Worm (Caenorhabditis elegans) whole organism, L4 larva: ENCODE measurements around the gene nlp-5.

Source experiments
- F26F4.8 ChIP-seq: fragments of 200-800 bp; sonication (Bioruptor generic); conservative IDR thresholded peaks from 2 replicates; pipeline ENCODE4 v1.3.6; 2022; ENCODE audit warnings: missing genetic modification characterization, missing compliant biosample characterization
- F37D6.2 ChIP-seq: sonication (generic microtip); optimal IDR thresholded peaks from 2 replicates; lab custom pipeline; 2016; ENCODE audit warnings: mild to moderate bottlenecking, missing genetic modification characterization, missing compliant biosample characterization
- R02D3.7 ChIP-seq: fragments of 150-350 bp; sonication (generic microtip); optimal IDR thresholded peaks from 3 replicates; lab custom pipeline; 2014; ENCODE audit warnings: missing biosample characterization, missing genetic modification characterization
- Y105C5A.15 ChIP-seq: fragments of 200-800 bp; sonication (Bioruptor generic); IDR thresholded peaks from 2 replicates; pipeline ENCODE4 v1.3.6; 2022; ENCODE audit warnings: missing genetic modification characterization, missing compliant biosample characterization
- Y5F2A.4 ChIP-seq: fragments of 200-800 bp; sonication (Bioruptor generic); optimal IDR thresholded peaks from 2 replicates; lab custom pipeline; 2018; ENCODE audit warnings: mild to moderate bottlenecking, missing genetic modification characterization, missing compliant biosample characterization
- arid-1 ChIP-seq: fragments of 200-800 bp; sonication (Bioruptor generic); conservative IDR thresholded peaks from 2 replicates; pipeline ENCODE4 v1.3.6; 2022; ENCODE audit warnings: missing genetic modification reagents, missing genetic modification characterization, missing compliant biosample characterization
- attf-4 ChIP-seq: sonication (generic microtip); optimal IDR thresholded peaks from 3 replicates; lab custom pipeline; 2017; ENCODE audit warnings: missing biosample characterization, missing genetic modification characterization
- ceh-28 ChIP-seq: fragments of 150-350 bp; optimal IDR thresholded peaks from 2 replicates; lab custom pipeline; 2014; ENCODE audit warnings: missing biosample characterization, missing genetic modification reagents, missing genetic modification characterization
- ceh-44 ChIP-seq: fragments of 200-800 bp; sonication (Bioruptor generic); IDR thresholded peaks from 2 replicates; pipeline ENCODE4 v1.3.6; 2022; ENCODE audit warnings: missing genetic modification reagents, missing genetic modification characterization, missing compliant biosample characterization
- ceh-62 ChIP-seq: sonication (generic microtip); optimal IDR thresholded peaks from 2 replicates; lab custom pipeline; 2017; ENCODE audit warnings: missing biosample characterization, missing genetic modification characterization
- ceh-82 ChIP-seq: sonication (generic microtip); optimal IDR thresholded peaks from 2 replicates; lab custom pipeline; 2017; ENCODE audit warnings: missing biosample characterization, missing genetic modification characterization
- ctbp-1 ChIP-seq: fragments of 200-800 bp; sonication (Bioruptor generic); IDR thresholded peaks from 2 replicates; pipeline ENCODE4 v1.3.6; 2022; ENCODE audit warnings: missing genetic modification reagents, missing genetic modification characterization, missing compliant biosample characterization
- daf-12 ChIP-seq: fragments of 150-350 bp; optimal IDR thresholded peaks from 2 replicates; lab custom pipeline; 2014; ENCODE audit warnings: missing biosample characterization, missing genetic modification reagents, missing genetic modification characterization
- daf-16 ChIP-seq, 3 experiments: sonication (generic microtip); optimal IDR thresholded peaks; 2 replicates each; lab custom pipeline; 2016 to 2017; ENCODE audit warnings: missing genetic modification characterization in 3 of 3, missing genetic modification reagents in 3 of 3, mild to moderate bottlenecking in 2 of 3, missing compliant biosample characterization in 2 of 3, missing biosample characterization in 1 of 3, moderate library complexity in 1 of 3
- daf-19 ChIP-seq: fragments of 200-800 bp; sonication (Bioruptor generic); conservative IDR thresholded peaks from 2 replicates; pipeline ENCODE4 v1.3.6; 2022; ENCODE audit warnings: missing genetic modification characterization, missing compliant biosample characterization
- daf-8 ChIP-seq: fragments of 200-800 bp; sonication (Bioruptor generic); IDR thresholded peaks from 2 replicates; pipeline ENCODE4 v1.3.6; 2022; ENCODE audit warnings: missing genetic modification characterization, missing compliant biosample characterization
- dmd-6 ChIP-seq: fragments of 200-800 bp; sonication (Bioruptor generic); IDR thresholded peaks from 2 replicates; pipeline ENCODE4 v1.3.6; 2022; ENCODE audit warnings: missing genetic modification reagents, missing genetic modification characterization, missing compliant biosample characterization
- dmd-8 ChIP-seq: fragments of 200-800 bp; sonication (Bioruptor generic); IDR thresholded peaks from 2 replicates; pipeline ENCODE4 v1.3.6; 2022; ENCODE audit warnings: missing genetic modification characterization, missing compliant biosample characterization
- dmd-9 ChIP-seq: fragments of 200-800 bp; sonication (Bioruptor generic); IDR thresholded peaks from 2 replicates; pipeline ENCODE4 v1.3.6; 2022; ENCODE audit warnings: missing genetic modification reagents, missing genetic modification characterization, missing compliant biosample characterization
- dpl-1 ChIP-seq: fragments of 150-350 bp; optimal IDR thresholded peaks from 2 replicates; lab custom pipeline; 2014; ENCODE audit warnings: missing biosample characterization, missing genetic modification reagents, missing genetic modification characterization
- egl-43 ChIP-seq: fragments of 200-800 bp; sonication (Bioruptor generic); IDR thresholded peaks from 2 replicates; pipeline ENCODE4 v1.3.6; 2022; ENCODE audit warnings: missing genetic modification reagents, missing genetic modification characterization, missing compliant biosample characterization
- fkh-10 ChIP-seq: fragments of 150-350 bp; optimal IDR thresholded peaks from 2 replicates; lab custom pipeline; 2014; ENCODE audit warnings: missing biosample characterization, missing genetic modification reagents, missing genetic modification characterization
- hif-1 ChIP-seq, 2 experiments: sonication (generic microtip); optimal IDR thresholded peaks; 2 replicates each; lab custom pipeline; 2016 to 2017; ENCODE audit warnings: missing compliant biosample characterization in 2 of 2, missing genetic modification characterization in 2 of 2, missing genetic modification reagents in 2 of 2, missing genotype in 2 of 2, mild to moderate bottlenecking in 1 of 2
- hlh-30 ChIP-seq: sonication (generic microtip); optimal IDR thresholded peaks from 2 replicates; lab custom pipeline; 2017; ENCODE audit warnings: antibody characterized with exemption, mild to moderate bottlenecking, missing genetic modification characterization, missing compliant biosample characterization; ENCODE audit not compliant: insufficient read depth
- hmg-1.1 ChIP-seq: fragments of 200-800 bp; sonication (Bioruptor generic); IDR thresholded peaks from 2 replicates; pipeline ENCODE4 v1.3.6; 2022; ENCODE audit warnings: missing genetic modification reagents, missing genetic modification characterization, missing compliant biosample characterization
- jun-1 ChIP-seq: fragments of 150-350 bp; optimal IDR thresholded peaks from 2 replicates; lab custom pipeline; 2014; ENCODE audit warnings: missing biosample characterization, missing genetic modification reagents, missing genetic modification characterization
- lim-7 ChIP-seq: fragments of 200-800 bp; sonication (Bioruptor generic); IDR thresholded peaks from 2 replicates; pipeline ENCODE4 v1.3.6; 2022; ENCODE audit warnings: missing genetic modification characterization, missing compliant biosample characterization
- lin-1 ChIP-seq: fragments of 200-800 bp; sonication (Bioruptor generic); IDR thresholded peaks from 2 replicates; pipeline ENCODE4 v1.3.6; 2022; ENCODE audit warnings: missing genetic modification reagents, missing genetic modification characterization, missing compliant biosample characterization
- lin-29 ChIP-seq: fragments of 200-800 bp; sonication (Bioruptor generic); IDR thresholded peaks from 2 replicates; pipeline ENCODE4 v1.3.6; 2022; ENCODE audit warnings: missing genetic modification reagents, missing genetic modification characterization, missing compliant biosample characterization
- lin-39 ChIP-seq: fragments of 150-350 bp; optimal IDR thresholded peaks from 2 replicates; lab custom pipeline; 2014; ENCODE audit warnings: missing biosample characterization, missing genetic modification reagents, missing genetic modification characterization
- lsy-2 ChIP-seq, 2 experiments: fragments of 150-350 bp in 1 of 2; sonication (generic microtip) in 1 of 2; optimal IDR thresholded peaks; 2 replicates each; lab custom pipeline; 2014 to 2017; ENCODE audit warnings: missing biosample characterization in 2 of 2, missing genetic modification characterization in 2 of 2
- mep-1 ChIP-seq: fragments of 150-350 bp; sonication (generic microtip); optimal IDR thresholded peaks from 3 replicates; lab custom pipeline; 2014; ENCODE audit warnings: missing biosample characterization, missing genetic modification characterization
- nhr-102 ChIP-seq: sonication (generic microtip); optimal IDR thresholded peaks from 2 replicates; lab custom pipeline; 2016; ENCODE audit warnings: mild to moderate bottlenecking, missing genetic modification characterization, moderate library complexity, missing compliant biosample characterization
- nhr-11 ChIP-seq: fragments of 150-350 bp; optimal IDR thresholded peaks from 2 replicates; lab custom pipeline; 2014; ENCODE audit warnings: missing biosample characterization, missing genetic modification characterization
- nhr-111 ChIP-seq: fragments of 200-800 bp; sonication (Bioruptor generic); optimal IDR thresholded peaks from 2 replicates; lab custom pipeline; 2018; ENCODE audit warnings: mild to moderate bottlenecking, missing genetic modification characterization, missing compliant biosample characterization
- nhr-237 ChIP-seq: sonication (generic microtip); optimal IDR thresholded peaks from 2 replicates; lab custom pipeline; 2017; ENCODE audit warnings: missing biosample characterization, missing genetic modification characterization
- nhr-28 ChIP-seq: fragments of 150-350 bp; optimal IDR thresholded peaks from 2 replicates; lab custom pipeline; 2014; ENCODE audit warnings: missing biosample characterization, missing genetic modification characterization
- nhr-42 ChIP-seq: fragments of 200-800 bp; sonication (Bioruptor generic); IDR thresholded peaks from 2 replicates; pipeline ENCODE4 v1.3.6; 2022; ENCODE audit warnings: missing genetic modification characterization, missing compliant biosample characterization
- nhr-48 ChIP-seq: sonication (generic microtip); optimal IDR thresholded peaks from 2 replicates; lab custom pipeline; 2016; ENCODE audit warnings: mild to moderate bottlenecking, missing genetic modification characterization, missing compliant biosample characterization
- nhr-76 ChIP-seq: fragments of 150-350 bp; optimal IDR thresholded peaks from 2 replicates; lab custom pipeline; 2014; ENCODE audit warnings: missing biosample characterization, missing genetic modification characterization
- nhr-77 ChIP-seq: fragments of 150-350 bp; optimal IDR thresholded peaks from 2 replicates; lab custom pipeline; 2014; ENCODE audit warnings: missing biosample characterization, missing genetic modification characterization
- pha-4 ChIP-seq, 2 experiments: fragments of 150-350 bp in 1 of 2; fragments of 200-800 bp in 1 of 2; sonication (Bioruptor generic) in 1 of 2; IDR thresholded peaks in 1 of 2; optimal IDR thresholded peaks in 1 of 2; 2 replicates each; pipeline versions ENCODE4 v1.3.6 to Lab custom; 2014 to 2022; ENCODE audit warnings: missing genetic modification characterization in 2 of 2, missing genetic modification reagents in 2 of 2, missing biosample characterization in 1 of 2, missing compliant biosample characterization in 1 of 2
- php-3 ChIP-seq: fragments of 200-800 bp; sonication (Bioruptor generic); IDR thresholded peaks from 2 replicates; pipeline ENCODE4 v1.3.6; 2022; ENCODE audit warnings: missing genetic modification reagents, missing genetic modification characterization, missing compliant biosample characterization
- rbr-2 ChIP-seq: sonication (generic microtip); optimal IDR thresholded peaks from 2 replicates; lab custom pipeline; 2016; ENCODE audit warnings: missing genotype, missing genetic modification characterization, missing compliant biosample characterization
- skn-1 ChIP-seq: fragments of 150-350 bp; optimal IDR thresholded peaks from 2 replicates; lab custom pipeline; 2014; ENCODE audit warnings: missing biosample characterization, missing genetic modification characterization
- snpc-4 ChIP-seq: fragments of 150-350 bp; optimal IDR thresholded peaks from 2 replicates; lab custom pipeline; 2014; ENCODE audit warnings: missing biosample characterization, missing genetic modification characterization
- spr-1 ChIP-seq: sonication (generic microtip); optimal IDR thresholded peaks from 2 replicates; lab custom pipeline; 2016; ENCODE audit warnings: mild to moderate bottlenecking, missing genetic modification characterization, missing compliant biosample characterization
- spr-3 ChIP-seq: fragments of 200-800 bp; sonication (Bioruptor generic); optimal IDR thresholded peaks from 2 replicates; lab custom pipeline; 2018; ENCODE audit warnings: mild to moderate bottlenecking, missing genetic modification characterization, missing compliant biosample characterization
- tag-97 ChIP-seq: fragments of 200-800 bp; sonication (Bioruptor generic); IDR thresholded peaks from 2 replicates; pipeline ENCODE4 v1.3.6; 2022; ENCODE audit warnings: missing genetic modification characterization, missing compliant biosample characterization
- unc-130 ChIP-seq: sonication (generic microtip); optimal IDR thresholded peaks from 2 replicates; lab custom pipeline; 2016; ENCODE audit warnings: missing genetic modification reagents, missing genetic modification characterization, missing compliant biosample characterization
- zag-1 ChIP-seq: fragments of 150-350 bp; optimal IDR thresholded peaks from 2 replicates; lab custom pipeline; 2014; ENCODE audit warnings: missing biosample characterization, missing genetic modification characterization
- zfp-2 ChIP-seq: sonication (generic microtip); optimal IDR thresholded peaks from 2 replicates; lab custom pipeline; 2016; ENCODE audit warnings: mild to moderate bottlenecking, missing genetic modification characterization, missing compliant biosample characterization

Gene nlp-5

ce11 chrII:8248745-8249144 lies 10.5 kb downstream of the nlp-5 start, which contains the start of the genes F35C11.2 and F35C11.4 (continued):
- TF ChIP-seq arid-1 (GFP tag; lab: Robert Waterston, UW): no peak
- TF ChIP-seq fkh-10 (GFP tag; lab: Kevin White, UChicago): no peak
- TF ChIP-seq dmd-6 (GFP tag; lab: Robert Waterston, UW): peak; percentile 89
- no peak for TF ChIP-seq daf-19 (GFP tag; lab: Robert Waterston, UW)
- TF ChIP-seq lin-1 (GFP tag; lab: Robert Waterston, UW): no peak
- no peak for TF ChIP-seq nhr-237 (tag; lab: Kevin White, UChicago)
- TF ChIP-seq R02D3.7 (tag; lab: Kevin White, UChicago): no peak
- no peak for TF ChIP-seq tag-97 (GFP tag; lab: Robert Waterston, UW)
- no peak for TF ChIP-seq lin-39
- TF ChIP-seq attf-4 (tag; lab: Kevin White, UChicago): no peak
- TF ChIP-seq spr-3 (GFP tag; lab: Kevin White, UChicago): no peak
- no peak for TF ChIP-seq rbr-2
- TF ChIP-seq hmg-1.1 (GFP tag; lab: Robert Waterston, UW): no peak
- no peak for TF ChIP-seq dpl-1 (GFP tag; lab: Kevin White, UChicago)
- TF ChIP-seq nhr-48 (tag; lab: Kevin White, UChicago): peak; percentile 31
- TF ChIP-seq Y105C5A.15 (GFP tag; lab: Robert Waterston, UW): no peak
- no peak for TF ChIP-seq skn-1 (tag; lab: Kevin White, UChicago)
- no peak for TF ChIP-seq F26F4.8 (GFP tag; lab: Robert Waterston, UW)
- no peak for TF ChIP-seq lin-29 (GFP tag; lab: Robert Waterston, UW)
- TF ChIP-seq hlh-30 (tag; lab: Kevin White, UChicago): no peak
- no peak for TF ChIP-seq zag-1 (tag; lab: Kevin White, UChicago)
- no peak for TF ChIP-seq hif-1 (tag; optimal IDR thresholded peaks at IDR 0.05; lab: Kevin White, UChicago)
- TF ChIP-seq php-3 (GFP tag; lab: Robert Waterston, UW): peak; percentile 43; the same call in 1 of the 2 replicates
- TF ChIP-seq Y5F2A.4 (GFP tag; lab: Kevin White, UChicago): no peak
- TF ChIP-seq ctbp-1 (GFP tag; lab: Robert Waterston, UW): no peak
- no peak for TF ChIP-seq ceh-62 (tag; lab: Kevin White, UChicago)
- TF ChIP-seq nhr-11 (tag; lab: Kevin White, UChicago): no peak
- no peak for TF ChIP-seq pha-4 (GFP tag; IDR thresholded peaks at IDR 0.05; lab: Robert Waterston, UW)
- TF ChIP-seq pha-4 (tag; optimal IDR thresholded peaks at IDR 0.05; lab: Kevin White, UChicago): peak; percentile 25
- TF ChIP-seq daf-8 (GFP tag; lab: Robert Waterston, UW): no peak
- no peak for TF ChIP-seq mep-1 (tag; lab: Kevin White, UChicago)
- TF ChIP-seq dmd-9 (GFP tag; lab: Robert Waterston, UW): no peak
- TF ChIP-seq nhr-42: no peak
- TF ChIP-seq ceh-82 (tag; lab: Kevin White, UChicago): no peak
- no peak for TF ChIP-seq snpc-4 (tag; lab: Kevin White, UChicago)
- no peak for TF ChIP-seq jun-1 (tag; lab: Kevin White, UChicago)
- TF ChIP-seq ceh-44 (GFP tag; lab: Robert Waterston, UW): no peak
- TF ChIP-seq lim-7 (GFP tag; lab: Robert Waterston, UW): no peak
- TF ChIP-seq daf-16 (GFP tag; optimal IDR thresholded peaks at IDR 0.05; lab: Kevin White, UChicago): peak in 1 of 2 experiments; percentile 63
- TF ChIP-seq daf-16 (tag; optimal IDR thresholded peaks at IDR 0.05; lab: Kevin White, UChicago): peak; percentile 85
- TF ChIP-seq dmd-8 (GFP tag; lab: Robert Waterston, UW): no peak
- TF ChIP-seq nhr-28 (tag; lab: Kevin White, UChicago): peak; percentile 70
- TF ChIP-seq nhr-102 (tag; lab: Kevin White, UChicago): no peak
- TF ChIP-seq lsy-2 (tag; optimal IDR thresholded peaks at IDR 0.05; lab: Kevin White, UChicago): no peak
- no peak for TF ChIP-seq unc-130 (GFP tag; lab: Kevin White, UChicago)
- TF ChIP-seq ceh-28 (tag; lab: Kevin White, UChicago): no peak
- TF ChIP-seq egl-43 (GFP tag; lab: Robert Waterston, UW): no peak
- no peak for TF ChIP-seq spr-1 (tag; lab: Kevin White, UChicago)
- TF ChIP-seq nhr-76: no peak
- TF ChIP-seq F37D6.2 (tag; lab: Kevin White, UChicago): no peak
- no peak for TF ChIP-seq daf-12 (tag; lab: Kevin White, UChicago)
- no peak for TF ChIP-seq nhr-111 (GFP tag; lab: Kevin White, UChicago)
- TF ChIP-seq zfp-2: no peak
- no peak for TF ChIP-seq nhr-77 (tag; lab: Kevin White, UChicago)
